Worm (Caenorhabditis elegans): ENCODE data around the gene smrc-1.

DNA sequence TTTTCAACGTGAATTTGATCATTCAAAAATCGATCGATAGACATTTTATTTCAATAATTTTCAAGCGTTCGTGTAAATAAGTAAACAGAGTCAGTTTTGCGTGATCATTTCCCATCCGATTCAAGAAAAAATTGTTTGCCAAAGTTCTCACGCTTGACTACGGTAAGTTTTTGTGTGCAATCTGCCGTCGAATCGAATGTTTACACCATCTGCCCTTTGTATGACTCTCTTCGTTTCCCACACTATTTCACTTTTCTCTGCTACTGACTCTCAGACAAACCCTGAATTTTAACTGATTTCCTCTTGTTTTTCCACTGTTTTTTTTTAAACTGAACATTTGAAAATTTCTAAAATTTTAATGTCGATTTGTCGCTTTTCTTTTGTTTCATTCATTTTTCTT lies 46.0 kb upstream of the smrc-1 start:
- TF ChIP-seq nhr-77 (tag; optimal IDR thresholded peaks at IDR 0.05): peak; percentile 60
- peak in 1 of 2 experiments; percentile 78 for TF ChIP-seq mdl-1 (tag; optimal IDR thresholded peaks at IDR 0.05)
